Worm (Caenorhabditis elegans) whole organism, L1 larva: ENCODE results near the gene C34E10.12.

Source experiments
- efl-1 ChIP-seq, 4 experiments: fragments of 150-350 bp; optimal IDR thresholded peaks in 3 of 4; peaks in 1 of 4; 1 replicate in 1 of 4; 2 replicates in 3 of 4; lab custom pipeline; 2014; ENCODE audit warnings: missing biosample characterization in 2 of 4, missing genetic modification characterization in 2 of 4, missing genetic modification reagents in 2 of 4
- efl-3 ChIP-seq: fragments of 200-800 bp; sonication (Bioruptor generic); optimal IDR thresholded peaks from 2 replicates; lab custom pipeline; 2018; ENCODE audit warnings: mild to moderate bottlenecking, missing genetic modification characterization, missing compliant biosample characterization

C34E10.12 gene

DNA sequence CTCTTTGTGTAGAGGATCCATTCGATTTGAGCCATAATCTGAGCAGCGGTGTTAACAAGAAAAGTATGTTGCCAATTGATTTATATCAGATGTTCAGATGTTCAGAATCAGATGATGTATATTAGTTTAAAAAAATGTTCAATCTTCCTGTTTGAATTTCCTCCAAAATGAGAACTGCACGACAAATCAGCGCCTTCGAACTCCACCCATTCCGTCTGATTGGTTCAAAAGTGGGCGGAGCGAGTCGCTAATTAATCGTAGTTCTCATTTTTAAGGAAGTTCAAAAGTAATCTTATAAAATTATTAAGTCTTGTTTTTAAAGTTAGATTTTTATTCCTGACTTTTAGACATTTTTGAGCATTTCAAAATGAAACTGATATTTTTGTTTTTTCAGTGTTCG is 48.5 kb downstream of the C34E10.12 start:
- peak in 1 of 2 experiments; percentile 3 for TF ChIP-seq efl-1 (optimal IDR thresholded peaks at IDR 0.05; lab: Kevin White, UChicago)
- peak in 1 of 2 experiments; percentile 10 for TF ChIP-seq efl-1 (GFP tag; optimal IDR thresholded peaks at IDR 0.05 in 1 of 2; lab: Kevin White, UChicago)
- no peak for TF ChIP-seq efl-3 (GFP tag; lab: Kevin White, UChicago)
